Fruit fly (Drosophila melanogaster): ENCODE results near the gene CG9215.
A peak's percentile ranks its signal among the peaks of the same experiment; 100 is the strongest.

The CG9215 gene

dm6 chrX:15593477-15594229, 11.0 kb upstream of the CG9215 start, which contains the start of gene Chsy (continued):
- TF ChIP-seq CG34224 (GFP tag; IDR thresholded peaks at IDR 0.05; ENCODE audit: partially characterized antibody) = no peak
- TF ChIP-seq sr (GFP tag; IDR thresholded peaks at IDR 0.05) = no peak
- no peak for TF ChIP-seq wor (GFP tag; IDR thresholded peaks at IDR 0.05)
- peak; percentile 92 for TF ChIP-seq Sry-β (GFP tag; optimal IDR thresholded peaks at IDR 0.05)
- no peak for TF ChIP-seq CG7839 (tag; optimal IDR thresholded peaks at IDR 0.05)
- no peak for TF ChIP-seq Pdp1 (GFP tag; optimal IDR thresholded peaks at IDR 0.05)
- TF ChIP-seq HLH3B (GFP tag; IDR thresholded peaks at IDR 0.05) = no peak
- peak; percentile 31 for TF ChIP-seq CG12391 (tag; optimal IDR thresholded peaks at IDR 0.05)
- TF ChIP-seq Ptx1 (GFP tag; IDR thresholded peaks at IDR 0.05) = no peak
- no peak for TF ChIP-seq disco-r (GFP tag; optimal IDR thresholded peaks at IDR 0.05)
- no peak for TF ChIP-seq ewg (GFP tag; optimal IDR thresholded peaks at IDR 0.05)
- TF ChIP-seq abd-A (tag; optimal IDR thresholded peaks at IDR 0.05) = no peak
- TF ChIP-seq mam (GFP tag; optimal IDR thresholded peaks at IDR 0.05) = no peak
- TF ChIP-seq Oaz (GFP tag; IDR thresholded peaks at IDR 0.05) = no peak
- peak; percentile 31; the same call in 1 of the 2 replicates for TF ChIP-seq amos (GFP tag; IDR thresholded peaks at IDR 0.05; ENCODE audit: partially characterized antibody)
- TF ChIP-seq CG10565 (GFP tag; optimal IDR thresholded peaks at IDR 0.05) = no peak
- no peak for TF ChIP-seq tup (GFP tag; optimal IDR thresholded peaks at IDR 0.05)
- no peak for TF ChIP-seq chm (GFP tag; IDR thresholded peaks at IDR 0.05)
- TF ChIP-seq CG10959 (GFP tag; IDR thresholded peaks at IDR 0.05) = no peak
- TF ChIP-seq Hr3 (GFP tag; optimal IDR thresholded peaks at IDR 0.05) = no peak
- no peak for TF ChIP-seq CrebB (tag; optimal IDR thresholded peaks at IDR 0.05)
- no peak for TF ChIP-seq Max (GFP tag; optimal IDR thresholded peaks at IDR 0.05)
- TF ChIP-seq Doc2 (GFP tag; IDR thresholded peaks at IDR 0.05) = no peak
- TF ChIP-seq crc (GFP tag; optimal IDR thresholded peaks at IDR 0.05) = no peak
- TF ChIP-seq vvl (GFP tag; IDR thresholded peaks at IDR 0.05) = 0 out of 2 replicates have a peak, but pooled peaks have one; percentile 37
- TF ChIP-seq bsh (GFP tag; optimal IDR thresholded peaks at IDR 0.05) = peak in 1 of 2 experiments; percentile 17
- peak; percentile 33 for TF ChIP-seq CG7556 (GFP tag; optimal IDR thresholded peaks at IDR 0.05)
- no peak for TF ChIP-seq dan (GFP tag; IDR thresholded peaks at IDR 0.05)
- no peak for TF ChIP-seq run (tag; optimal IDR thresholded peaks at IDR 0.05)
- TF ChIP-seq Scr (GFP tag; IDR thresholded peaks at IDR 0.05; ENCODE audit: partially characterized antibody) = no peak
- no peak for TF ChIP-seq exex (tag; optimal IDR thresholded peaks at IDR 0.05)
- peak; percentile 44 for TF ChIP-seq CG2678 (tag; optimal IDR thresholded peaks at IDR 0.05)
- no peak for TF ChIP-seq Vsx1 (GFP tag; optimal IDR thresholded peaks at IDR 0.05)
- no peak for TF ChIP-seq CG4854 (GFP tag; optimal IDR thresholded peaks at IDR 0.05)
- TF ChIP-seq NFAT (GFP tag; IDR thresholded peaks at IDR 0.05) = peak; percentile 46; the same call in 1 of the 2 replicates
- TF ChIP-seq CG18011 (GFP tag; optimal IDR thresholded peaks at IDR 0.05) = no peak
- TF ChIP-seq CG3281 (GFP tag; optimal IDR thresholded peaks at IDR 0.05) = no peak
- TF ChIP-seq tx (GFP tag; optimal IDR thresholded peaks at IDR 0.05) = no peak
- TF ChIP-seq Stat92E (GFP tag; optimal IDR thresholded peaks at IDR 0.05) = no peak
- TF ChIP-seq ci (GFP tag; IDR thresholded peaks at IDR 0.05) = peak; percentile 34; the same call in 1 of the 3 replicates
- peak; percentile 14 for TF ChIP-seq CG5180 (GFP tag; optimal IDR thresholded peaks at IDR 0.05)
- no peak for TF ChIP-seq CG18476 (GFP tag; optimal IDR thresholded peaks at IDR 0.05)
- no peak for TF ChIP-seq CG16863 (GFP tag; optimal IDR thresholded peaks at IDR 0.05)
- peak; percentile 42 for TF ChIP-seq H2.0 (GFP tag; IDR thresholded peaks at IDR 0.05)
- peak; percentile 1 for TF ChIP-seq nom (GFP tag; optimal IDR thresholded peaks at IDR 0.05)
- no peak for TF ChIP-seq CG12659 (GFP tag; optimal IDR thresholded peaks at IDR 0.05)
- TF ChIP-seq CG10209 (GFP tag; optimal IDR thresholded peaks at IDR 0.05) = no peak
- TF ChIP-seq CG3838 (GFP tag; optimal IDR thresholded peaks at IDR 0.05) = no peak

Data from whole organism, embryonic.